Fruit fly (Drosophila melanogaster) whole organism, embryonic: ENCODE measurements around the gene Octbeta2R.

Experiments used
- Antp ChIP-seq: fragments of 200-800 bp; sonication (Bioruptor generic); optimal IDR thresholded peaks from 3 replicates; lab custom pipeline; 2016; ENCODE audit warnings: missing biosample characterization, missing genetic modification characterization
- Atf3 ChIP-seq: fragments of 200-800 bp; sonication (Bioruptor generic); optimal IDR thresholded peaks from 3 replicates; lab custom pipeline; 2016; ENCODE audit warnings: missing biosample characterization, missing genetic modification characterization
- B-H2 ChIP-seq: fragments of 200-800 bp; sonication (Bioruptor generic); optimal IDR thresholded peaks from 2 replicates; lab custom pipeline; 2018; ENCODE audit warnings: missing biosample characterization, mild to moderate bottlenecking, missing genetic modification characterization
- CG10366 ChIP-seq: fragments of 200-800 bp; sonication (Bioruptor generic); IDR thresholded peaks from 2 replicates; pipeline ENCODE4 v1.3.6; 2022; ENCODE audit warnings: missing biosample characterization, missing genetic modification characterization
- CG12104 ChIP-seq: fragments of 200-800 bp; sonication (Bioruptor generic); optimal IDR thresholded peaks from 3 replicates; lab custom pipeline; 2016; ENCODE audit warnings: missing biosample characterization, missing genetic modification characterization
- CG12744 ChIP-seq: fragments of 200-800 bp; sonication (Bioruptor generic); optimal IDR thresholded peaks from 2 replicates; lab custom pipeline; 2016; ENCODE audit warnings: missing biosample characterization, missing genetic modification characterization
- CG13775 ChIP-seq: fragments of 200-800 bp; sonication (Bioruptor generic); optimal IDR thresholded peaks from 3 replicates; lab custom pipeline; 2017; ENCODE audit warnings: missing biosample characterization, mild to moderate bottlenecking, missing genetic modification characterization
- CG1792 ChIP-seq: fragments of 200-800 bp; sonication (Bioruptor generic); optimal IDR thresholded peaks from 2 replicates; lab custom pipeline; 2016; ENCODE audit warnings: missing biosample characterization, missing genetic modification characterization
- CG18476 ChIP-seq: fragments of 200-800 bp; sonication (Bioruptor generic); optimal IDR thresholded peaks from 2 replicates; lab custom pipeline; 2016; ENCODE audit warnings: missing biosample characterization, mild to moderate bottlenecking, missing genetic modification characterization
- CG2199 ChIP-seq: fragments of 200-800 bp; sonication (Bioruptor generic); IDR thresholded peaks from 3 replicates; pipeline ENCODE4 v1.3.6; 2022; ENCODE audit warnings: missing biosample characterization, missing genetic modification characterization
- CG3065 ChIP-seq: fragments of 200-800 bp; sonication (Bioruptor generic); optimal IDR thresholded peaks from 2 replicates; lab custom pipeline; 2016; ENCODE audit warnings: missing biosample characterization, missing genetic modification characterization
- CG3163 ChIP-seq: fragments of 200-800 bp; sonication (Bioruptor generic); optimal IDR thresholded peaks from 3 replicates; lab custom pipeline; 2016; ENCODE audit warnings: missing biosample characterization, missing genetic modification characterization
- CG3281 ChIP-seq: fragments of 200-800 bp; sonication (Bioruptor generic); optimal IDR thresholded peaks from 3 replicates; lab custom pipeline; 2017; ENCODE audit warnings: missing biosample characterization, mild to moderate bottlenecking, missing genetic modification characterization
- CG33557 ChIP-seq: fragments of 200-800 bp; sonication (Bioruptor generic); optimal IDR thresholded peaks from 2 replicates; lab custom pipeline; 2019; ENCODE audit warnings: missing biosample characterization, mild to moderate bottlenecking, missing genetic modification characterization, moderate library complexity
- CG3407 ChIP-seq: fragments of 200-800 bp; sonication (Bioruptor generic); optimal IDR thresholded peaks from 2 replicates; lab custom pipeline; 2018; ENCODE audit warnings: missing biosample characterization, mild to moderate bottlenecking, missing genetic modification characterization
- CG34376 ChIP-seq: fragments of 200-800 bp; sonication (Bioruptor generic); optimal IDR thresholded peaks from 2 replicates; lab custom pipeline; 2018; ENCODE audit warnings: missing biosample characterization, mild to moderate bottlenecking, missing genetic modification characterization
- CG3847 ChIP-seq: fragments of 200-800 bp; sonication (Bioruptor generic); IDR thresholded peaks from 2 replicates; pipeline ENCODE4 v1.3.6; 2022; ENCODE audit warnings: missing biosample characterization, missing genetic modification characterization
- CG4404 ChIP-seq: fragments of 200-800 bp; sonication (Bioruptor generic); IDR thresholded peaks from 2 replicates; pipeline ENCODE4 v1.3.6; 2022; ENCODE audit warnings: missing biosample characterization, missing genetic modification characterization
- CG4730 ChIP-seq: fragments of 200-800 bp; sonication (Bioruptor generic); IDR thresholded peaks from 2 replicates; pipeline ENCODE4 v1.3.6; 2022; ENCODE audit warnings: missing biosample characterization, missing genetic modification characterization
- CG7357 ChIP-seq: fragments of 200-800 bp; sonication (Bioruptor generic); IDR thresholded peaks from 3 replicates; pipeline ENCODE4 v1.3.6; 2022; ENCODE audit warnings: missing biosample characterization, missing genetic modification characterization
- Dfd ChIP-seq, 2 experiments: fragments of >200 bp; optimal IDR thresholded peaks; 2 replicates each; lab custom pipeline; 2017; ENCODE audit warnings: missing biosample characterization in 2 of 2, missing genetic modification characterization in 2 of 2
- Hsf ChIP-seq: fragments of 200-800 bp; sonication (Bioruptor generic); optimal IDR thresholded peaks from 3 replicates; lab custom pipeline; 2016; ENCODE audit warnings: missing biosample characterization, missing genetic modification characterization
- Mad ChIP-seq: fragments of 200-800 bp; sonication (Bioruptor generic); optimal IDR thresholded peaks from 2 replicates; lab custom pipeline; 2016; ENCODE audit warnings: missing biosample characterization, missing genetic modification characterization
- Ptx1 ChIP-seq: fragments of 200-800 bp; sonication (Bioruptor generic); IDR thresholded peaks from 2 replicates; pipeline ENCODE4 v1.3.6; 2022; ENCODE audit warnings: missing biosample characterization, missing genetic modification characterization
- Rfx ChIP-seq: fragments of 200-800 bp; sonication (Bioruptor generic); IDR thresholded peaks from 2 replicates; pipeline ENCODE4 v1.3.6; 2022; ENCODE audit warnings: missing biosample characterization, missing genetic modification characterization
- Rx ChIP-seq: fragments of 200-800 bp; sonication (Bioruptor generic); IDR thresholded peaks from 2 replicates; pipeline ENCODE4 v1.3.6; 2022; ENCODE audit warnings: missing biosample characterization, missing genetic modification characterization
- Side ChIP-seq: fragments of 200-800 bp; sonication (Bioruptor generic); optimal IDR thresholded peaks from 2 replicates; lab custom pipeline; 2016; ENCODE audit warnings: missing biosample characterization, missing genetic modification characterization
- Sox100B ChIP-seq: fragments of 200-800 bp; sonication (Bioruptor generic); optimal IDR thresholded peaks from 3 replicates; lab custom pipeline; 2018; ENCODE audit warnings: missing biosample characterization, mild to moderate bottlenecking, missing genetic modification characterization
- TFAM ChIP-seq: fragments of 200-800 bp; sonication (Bioruptor generic); optimal IDR thresholded peaks from 2 replicates; lab custom pipeline; 2017; ENCODE audit warnings: missing biosample characterization, missing genetic modification characterization, inconsistent platforms
- Trl ChIP-seq, 3 experiments: fragments of >200 bp in 2 of 3; fragments of 200-800 bp in 1 of 3; sonication (Bioruptor generic) in 1 of 3; optimal IDR thresholded peaks; 2 replicates in 1 of 3; 3 replicates in 2 of 3; lab custom pipeline; 2016 to 2017; ENCODE audit warnings: missing biosample characterization in 1 of 3, missing genetic modification characterization in 1 of 3
- ab ChIP-seq: fragments of 200-800 bp; sonication (Bioruptor generic); optimal IDR thresholded peaks from 2 replicates; lab custom pipeline; 2016; ENCODE audit warnings: missing biosample characterization, missing genetic modification characterization
- ap ChIP-seq: fragments of 200-800 bp; sonication (Bioruptor generic); IDR thresholded peaks from 2 replicates; pipeline ENCODE4 v1.3.6; 2022; ENCODE audit warnings: missing biosample characterization, missing genetic modification characterization
- ato ChIP-seq: fragments of 200-800 bp; sonication (Bioruptor generic); IDR thresholded peaks from 2 replicates; pipeline ENCODE4 v1.3.6; 2022; ENCODE audit warnings: missing biosample characterization, missing genetic modification characterization; ENCODE audit not compliant: partially characterized antibody
- chif ChIP-seq, 2 experiments: fragments of 200-800 bp; sonication (Bioruptor generic); optimal IDR thresholded peaks; 3 replicates each; lab custom pipeline; 2016; ENCODE audit warnings: missing biosample characterization in 2 of 2, missing genetic modification characterization in 2 of 2
- croc ChIP-seq: fragments of 200-800 bp; sonication (Bioruptor generic); conservative IDR thresholded peaks from 3 replicates; pipeline ENCODE4 v1.3.6; 2022; ENCODE audit warnings: missing biosample characterization, missing genetic modification characterization
- dysf ChIP-seq: fragments of 200-800 bp; sonication (Bioruptor generic); IDR thresholded peaks from 3 replicates; pipeline ENCODE4 v1.3.6; 2022; ENCODE audit warnings: missing biosample characterization, missing genetic modification characterization
- gce ChIP-seq: fragments of 200-800 bp; sonication (Bioruptor generic); IDR thresholded peaks from 3 replicates; pipeline ENCODE4 v1.3.6; 2022; ENCODE audit warnings: missing biosample characterization, missing genetic modification characterization
- lab ChIP-seq: fragments of 200-800 bp; sonication (Bioruptor generic); optimal IDR thresholded peaks from 3 replicates; lab custom pipeline; 2017; ENCODE audit warnings: missing biosample characterization, missing genetic modification characterization, mild to moderate bottlenecking, moderate library complexity, missing genetic modification reagents
- lola ChIP-seq, 3 experiments: fragments of >200 bp in 2 of 3; fragments of 200-800 bp in 1 of 3; sonication (Bioruptor generic) in 1 of 3; optimal IDR thresholded peaks; 2 replicates each; lab custom pipeline; 2017 to 2019; ENCODE audit warnings: missing biosample characterization in 3 of 3, missing genetic modification characterization in 3 of 3, mild to moderate bottlenecking in 1 of 3, moderate library complexity in 1 of 3
- lov ChIP-seq, 2 experiments: fragments of 200-800 bp in 1 of 2; fragments of >200 bp in 1 of 2; sonication (Bioruptor generic) in 1 of 2; IDR thresholded peaks in 1 of 2; optimal IDR thresholded peaks in 1 of 2; 2 replicates in 1 of 2; 3 replicates in 1 of 2; pipeline versions ENCODE4 v1.3.6 to Lab custom; 2017 to 2022; ENCODE audit warnings: missing biosample characterization in 1 of 2, missing genetic modification characterization in 1 of 2
- luna ChIP-seq: fragments of 200-800 bp; sonication (Bioruptor generic); optimal IDR thresholded peaks from 2 replicates; lab custom pipeline; 2016; ENCODE audit warnings: missing biosample characterization, missing genetic modification characterization
- pan ChIP-seq, 4 experiments: fragments of >200 bp in 3 of 4; fragments of 200-800 bp in 1 of 4; sonication (Bioruptor generic) in 1 of 4; optimal IDR thresholded peaks in 3 of 4; IDR thresholded peaks in 1 of 4; 2 replicates each; pipeline versions ENCODE4 v1.3.6 to Lab custom; 2017 to 2022; ENCODE audit warnings: missing biosample characterization in 2 of 4, missing genetic modification characterization in 2 of 4, mixed read lengths in 1 of 4
- peb ChIP-seq: fragments of 200-800 bp; sonication (Bioruptor generic); IDR thresholded peaks from 2 replicates; pipeline ENCODE4 v1.3.6; 2022; ENCODE audit warnings: missing biosample characterization, missing genetic modification characterization
- pita ChIP-seq: fragments of 200-800 bp; sonication (Bioruptor generic); optimal IDR thresholded peaks from 2 replicates; lab custom pipeline; 2017; ENCODE audit warnings: missing biosample characterization, mild to moderate bottlenecking, missing genetic modification characterization
- sc ChIP-seq, 3 experiments: fragments of >200 bp in 2 of 3; fragments of 200-800 bp in 1 of 3; sonication (Bioruptor generic) in 1 of 3; optimal IDR thresholded peaks; 2 replicates in 2 of 3; 3 replicates in 1 of 3; lab custom pipeline; 2017; ENCODE audit warnings: mild to moderate bottlenecking in 1 of 3, missing biosample characterization in 1 of 3, missing genetic modification characterization in 1 of 3, missing genetic modification reagents in 1 of 3
- sr ChIP-seq: fragments of 200-800 bp; sonication (Bioruptor generic); IDR thresholded peaks from 3 replicates; pipeline ENCODE4 v1.3.6; 2022; ENCODE audit warnings: missing biosample characterization, missing genetic modification characterization
- tio ChIP-seq: fragments of 200-800 bp; sonication (Bioruptor generic); optimal IDR thresholded peaks from 2 replicates; lab custom pipeline; 2017; ENCODE audit warnings: missing biosample characterization, missing genetic modification characterization, inconsistent platforms
- tll ChIP-seq, 2 experiments: fragments of 200-800 bp in 1 of 2; fragments of >200 bp in 1 of 2; sonication (Bioruptor generic) in 1 of 2; optimal IDR thresholded peaks; 2 replicates each; lab custom pipeline; 2017 to 2019; ENCODE audit warnings: missing biosample characterization in 2 of 2, missing genetic modification characterization in 2 of 2, mild to moderate bottlenecking in 1 of 2, moderate library complexity in 1 of 2
- trem ChIP-seq: fragments of 200-800 bp; optimal IDR thresholded peaks from 3 replicates; lab custom pipeline; 2019; ENCODE audit warnings: missing biosample characterization, mild to moderate bottlenecking, missing genetic modification characterization, moderate library complexity
- tx ChIP-seq: fragments of 200-800 bp; sonication (Bioruptor generic); optimal IDR thresholded peaks from 2 replicates; lab custom pipeline; 2016; ENCODE audit warnings: missing biosample characterization, missing genetic modification characterization

Gene Octbeta2R

dm6 chr3R:12591672-12592071 lies 3.9 kb downstream of the Octbeta2R start (continued):
- no peak for TF ChIP-seq CG10366 (GFP tag; lab: Robert Waterston, UW)
- TF ChIP-seq sc (optimal IDR thresholded peaks at IDR 0.05; lab: Kevin White, UChicago) = no peak
- TF ChIP-seq sc (GFP tag; optimal IDR thresholded peaks at IDR 0.05; lab: Kevin White, UChicago) = no peak
- TF ChIP-seq Antp (GFP tag; lab: Kevin White, UChicago) = no peak
- TF ChIP-seq Rfx (GFP tag; lab: Robert Waterston, UW) = 0 out of 2 replicates have a peak, but pooled peaks have one; percentile 11
- TF ChIP-seq CG3847 (GFP tag; lab: Robert Waterston, UW) = no peak
- TF ChIP-seq peb (GFP tag; lab: Robert Waterston, UW) = no peak
- no peak for TF ChIP-seq gce (GFP tag; lab: Robert Waterston, UW)
- no peak for TF ChIP-seq CG18476 (GFP tag; lab: Kevin White, UChicago)
- TF ChIP-seq ab (GFP tag; lab: Kevin White, UChicago) = no peak
- peak; percentile 35 for TF ChIP-seq CG3281 (GFP tag; lab: Kevin White, UChicago)
- no peak for TF ChIP-seq CG12744
- no peak for TF ChIP-seq Atf3 (GFP tag; lab: Kevin White, UChicago)
- no peak for TF ChIP-seq ap (GFP tag; lab: Robert Waterston, UW)
- no peak for TF ChIP-seq tio
- no peak for TF ChIP-seq Trl (optimal IDR thresholded peaks at IDR 0.05; lab: Kevin White, UChicago)
- TF ChIP-seq Trl (GFP tag; optimal IDR thresholded peaks at IDR 0.05; lab: Kevin White, UChicago) = no peak
- no peak for TF ChIP-seq luna
- TF ChIP-seq CG3163 (GFP tag; lab: Kevin White, UChicago) = no peak
- no peak for TF ChIP-seq ato (GFP tag; lab: Robert Waterston, UW)
- no peak for TF ChIP-seq TFAM (GFP tag; lab: Kevin White, UChicago)
- TF ChIP-seq lab (GFP tag; lab: Kevin White, UChicago) = peak; percentile 72
- TF ChIP-seq CG2199 = no peak
- TF ChIP-seq lola (GFP tag; optimal IDR thresholded peaks at IDR 0.05; lab: Kevin White, UChicago) = no peak
- TF ChIP-seq Mad = no peak
- TF ChIP-seq Dfd (GFP tag; optimal IDR thresholded peaks at IDR 0.05; lab: Kevin White, UChicago) = no peak
- no peak for TF ChIP-seq CG12104 (GFP tag; lab: Kevin White, UChicago)
- TF ChIP-seq trem (tag; lab: Kevin White, UChicago) = no peak
- no peak for TF ChIP-seq CG34376 (GFP tag; lab: Kevin White, UChicago)
- no peak for TF ChIP-seq Side (GFP tag; lab: Kevin White, UChicago)
- TF ChIP-seq CG4730 (GFP tag; lab: Robert Waterston, UW) = peak; percentile 46; the same call in 1 of the 2 replicates
- TF ChIP-seq lov (optimal IDR thresholded peaks at IDR 0.05; lab: Kevin White, UChicago) = no peak
- no peak for TF ChIP-seq lov (GFP tag; IDR thresholded peaks at IDR 0.05; lab: Robert Waterston, UW)
- peak; percentile 60; the same call in 1 of the 2 replicates for TF ChIP-seq Ptx1 (GFP tag; lab: Robert Waterston, UW)
- TF ChIP-seq chif (GFP tag; optimal IDR thresholded peaks at IDR 0.05; lab: Kevin White, UChicago) = no peak
- TF ChIP-seq CG3407 (GFP tag; lab: Kevin White, UChicago) = no peak
- TF ChIP-seq B-H2 (GFP tag; lab: Kevin White, UChicago) = no peak
- no peak for TF ChIP-seq CG33557 (GFP tag; lab: Kevin White, UChicago)
- TF ChIP-seq CG4404 (GFP tag; lab: Robert Waterston, UW) = no peak
- TF ChIP-seq Sox100B (GFP tag; lab: Kevin White, UChicago) = no peak
- TF ChIP-seq dysf (GFP tag; lab: Robert Waterston, UW) = peak; percentile 65
- TF ChIP-seq Hsf (GFP tag; lab: Kevin White, UChicago) = peak; percentile 23
- no peak for TF ChIP-seq CG7357 (GFP tag; lab: Robert Waterston, UW)
- TF ChIP-seq tx (GFP tag; lab: Kevin White, UChicago) = no peak
- no peak for TF ChIP-seq pita (GFP tag; lab: Kevin White, UChicago)
- TF ChIP-seq CG13775 (GFP tag; lab: Kevin White, UChicago) = no peak
- no peak for TF ChIP-seq croc (GFP tag; lab: Robert Waterston, UW)
- TF ChIP-seq tll (GFP tag; optimal IDR thresholded peaks at IDR 0.05; lab: Kevin White, UChicago) = no peak
- TF ChIP-seq CG3065 = no peak
- no peak for TF ChIP-seq sr (GFP tag; lab: Robert Waterston, UW)
- no peak for TF ChIP-seq pan (optimal IDR thresholded peaks at IDR 0.05; lab: Kevin White, UChicago)
- peak in 1 of 2 experiments; percentile 45 for TF ChIP-seq pan (GFP tag; optimal IDR thresholded peaks at IDR 0.05 in 1 of 2, IDR thresholded peaks at IDR 0.05 in 1 of 2)
- TF ChIP-seq Rx (GFP tag; lab: Robert Waterston, UW) = no peak
- TF ChIP-seq CG1792 (GFP tag; lab: Kevin White, UChicago) = no peak
